Worm (Caenorhabditis elegans) whole organism, L4 larva: ENCODE measurements around the gene F58F12.2.

ENCODE experiments used
- F26F4.8 ChIP-seq: fragments of 200-800 bp; sonication (Bioruptor generic); conservative IDR thresholded peaks from 2 replicates; pipeline ENCODE4 v1.3.6; 2022; ENCODE audit warnings: missing genetic modification characterization, missing compliant biosample characterization
- F37D6.2 ChIP-seq: sonication (generic microtip); optimal IDR thresholded peaks from 2 replicates; lab custom pipeline; 2016; ENCODE audit warnings: mild to moderate bottlenecking, missing genetic modification characterization, missing compliant biosample characterization
- Y75B8A.6 ChIP-seq: fragments of 200-800 bp; sonication (Bioruptor generic); IDR thresholded peaks from 2 replicates; pipeline ENCODE4 v1.3.6; 2022; ENCODE audit warnings: missing genetic modification reagents, missing genetic modification characterization, missing compliant biosample characterization
- ces-1 ChIP-seq: fragments of 150-350 bp; sonication (generic microtip); optimal IDR thresholded peaks from 4 replicates; lab custom pipeline; 2014; ENCODE audit warnings: missing biosample characterization, missing genetic modification reagents, missing genetic modification characterization
- dmd-8 ChIP-seq: fragments of 200-800 bp; sonication (Bioruptor generic); IDR thresholded peaks from 2 replicates; pipeline ENCODE4 v1.3.6; 2022; ENCODE audit warnings: missing genetic modification characterization, missing compliant biosample characterization
- dmd-9 ChIP-seq: fragments of 200-800 bp; sonication (Bioruptor generic); IDR thresholded peaks from 2 replicates; pipeline ENCODE4 v1.3.6; 2022; ENCODE audit warnings: missing genetic modification reagents, missing genetic modification characterization, missing compliant biosample characterization
- fos-1 ChIP-seq: fragments of 150-350 bp; optimal IDR thresholded peaks from 2 replicates; lab custom pipeline; 2014; ENCODE audit warnings: missing biosample characterization, missing genetic modification characterization
- gei-8 ChIP-seq: fragments of 200-800 bp; sonication (Bioruptor generic); optimal IDR thresholded peaks from 2 replicates; lab custom pipeline; 2018; ENCODE audit warnings: mild to moderate bottlenecking, missing genetic modification characterization, missing compliant biosample characterization
- lin-29 ChIP-seq: fragments of 200-800 bp; sonication (Bioruptor generic); IDR thresholded peaks from 2 replicates; pipeline ENCODE4 v1.3.6; 2022; ENCODE audit warnings: missing genetic modification reagents, missing genetic modification characterization, missing compliant biosample characterization
- nhr-76 ChIP-seq: fragments of 150-350 bp; optimal IDR thresholded peaks from 2 replicates; lab custom pipeline; 2014; ENCODE audit warnings: missing biosample characterization, missing genetic modification characterization
- pha-4 ChIP-seq, 2 experiments: fragments of 150-350 bp in 1 of 2; fragments of 200-800 bp in 1 of 2; sonication (Bioruptor generic) in 1 of 2; IDR thresholded peaks in 1 of 2; optimal IDR thresholded peaks in 1 of 2; 2 replicates each; pipeline versions ENCODE4 v1.3.6 to Lab custom; 2014 to 2022; ENCODE audit warnings: missing genetic modification characterization in 2 of 2, missing genetic modification reagents in 2 of 2, missing biosample characterization in 1 of 2, missing compliant biosample characterization in 1 of 2
- vab-7 ChIP-seq: fragments of 200-800 bp; sonication (Bioruptor generic); IDR thresholded peaks from 2 replicates; pipeline ENCODE4 v1.3.6; 2022; ENCODE audit warnings: missing genetic modification reagents, missing genetic modification characterization, missing compliant biosample characterization
- zfp-2 ChIP-seq: sonication (generic microtip); optimal IDR thresholded peaks from 2 replicates; lab custom pipeline; 2016; ENCODE audit warnings: mild to moderate bottlenecking, missing genetic modification characterization, missing compliant biosample characterization
- ztf-11 ChIP-seq: fragments of 150-350 bp; optimal IDR thresholded peaks from 2 replicates; lab custom pipeline; 2014; ENCODE audit warnings: missing biosample characterization, missing genetic modification characterization

ce11 chrII:6370110-6370509, 17.7 kb downstream of the F58F12.2 start:
- TF ChIP-seq F26F4.8 (GFP tag; lab: Robert Waterston, UW) (no peak), nhr-76 (tag; lab: Kevin White, UChicago) (no peak), vab-7 (no peak), ztf-11 (tag; lab: Kevin White, UChicago) (no peak), zfp-2 (tag; lab: Kevin White, UChicago) (no peak), fos-1 (no peak), lin-29 (GFP tag; lab: Robert Waterston, UW) (no peak), dmd-9 (GFP tag; lab: Robert Waterston, UW) (no peak), pha-4 (GFP tag; IDR thresholded peaks at IDR 0.05; lab: Robert Waterston, UW) (peak; percentile 69), pha-4 (tag; optimal IDR thresholded peaks at IDR 0.05; lab: Kevin White, UChicago) (no peak), ces-1 (GFP tag; lab: Kevin White, UChicago) (peak; percentile 47), Y75B8A.6 (GFP tag; lab: Robert Waterston, UW) (no peak), F37D6.2 (tag; lab: Kevin White, UChicago) (peak; percentile 26), gei-8 (no peak), dmd-8 (GFP tag; lab: Robert Waterston, UW) (no peak)
